Worm (Caenorhabditis elegans) whole organism, L4 larva: ENCODE results near the gene imp-3.

Experiments used
- F49E8.2 ChIP-seq: sonication (generic microtip); optimal IDR thresholded peaks from 2 replicates; lab custom pipeline; 2016; ENCODE audit warnings: missing compliant biosample characterization, mild to moderate bottlenecking, missing genetic modification characterization, borderline replicate concordance
- T20F7.1 ChIP-seq: fragments of 200-800 bp; sonication (Bioruptor generic); optimal IDR thresholded peaks from 2 replicates; lab custom pipeline; 2018; ENCODE audit warnings: mild to moderate bottlenecking, missing genetic modification characterization, missing compliant biosample characterization
- Y105C5A.15 ChIP-seq: fragments of 200-800 bp; sonication (Bioruptor generic); IDR thresholded peaks from 2 replicates; pipeline ENCODE4 v1.3.6; 2022; ENCODE audit warnings: missing genetic modification characterization, missing compliant biosample characterization
- ZK337.2 ChIP-seq: fragments of 200-800 bp; sonication (Bioruptor generic); IDR thresholded peaks from 2 replicates; pipeline ENCODE4 v1.3.6; 2022; ENCODE audit warnings: missing genetic modification reagents, missing genetic modification characterization, missing compliant biosample characterization
- aha-1 ChIP-seq: fragments of 150-350 bp; peaks from one replicate; lab custom pipeline; 2014; ENCODE audit warnings: missing biosample characterization, missing genetic modification characterization
- aly-2 ChIP-seq: sonication (generic microtip); optimal IDR thresholded peaks from 2 replicates; lab custom pipeline; 2018; ENCODE audit warnings: missing biosample characterization, missing genetic modification characterization
- arid-1 ChIP-seq: fragments of 200-800 bp; sonication (Bioruptor generic); conservative IDR thresholded peaks from 2 replicates; pipeline ENCODE4 v1.3.6; 2022; ENCODE audit warnings: missing genetic modification reagents, missing genetic modification characterization, missing compliant biosample characterization
- attf-4 ChIP-seq: sonication (generic microtip); optimal IDR thresholded peaks from 3 replicates; lab custom pipeline; 2017; ENCODE audit warnings: missing biosample characterization, missing genetic modification characterization
- ceh-62 ChIP-seq: sonication (generic microtip); optimal IDR thresholded peaks from 2 replicates; lab custom pipeline; 2017; ENCODE audit warnings: missing biosample characterization, missing genetic modification characterization
- daf-12 ChIP-seq: fragments of 150-350 bp; optimal IDR thresholded peaks from 2 replicates; lab custom pipeline; 2014; ENCODE audit warnings: missing biosample characterization, missing genetic modification reagents, missing genetic modification characterization
- daf-16 ChIP-seq, 3 experiments: sonication (generic microtip); optimal IDR thresholded peaks; 2 replicates each; lab custom pipeline; 2016 to 2017; ENCODE audit warnings: missing genetic modification characterization in 3 of 3, missing genetic modification reagents in 3 of 3, mild to moderate bottlenecking in 2 of 3, missing compliant biosample characterization in 2 of 3, missing biosample characterization in 1 of 3, moderate library complexity in 1 of 3
- daf-19 ChIP-seq: fragments of 200-800 bp; sonication (Bioruptor generic); conservative IDR thresholded peaks from 2 replicates; pipeline ENCODE4 v1.3.6; 2022; ENCODE audit warnings: missing genetic modification characterization, missing compliant biosample characterization
- daf-8 ChIP-seq: fragments of 200-800 bp; sonication (Bioruptor generic); IDR thresholded peaks from 2 replicates; pipeline ENCODE4 v1.3.6; 2022; ENCODE audit warnings: missing genetic modification characterization, missing compliant biosample characterization
- dpl-1 ChIP-seq: fragments of 150-350 bp; optimal IDR thresholded peaks from 2 replicates; lab custom pipeline; 2014; ENCODE audit warnings: missing biosample characterization, missing genetic modification reagents, missing genetic modification characterization
- egl-43 ChIP-seq: fragments of 200-800 bp; sonication (Bioruptor generic); IDR thresholded peaks from 2 replicates; pipeline ENCODE4 v1.3.6; 2022; ENCODE audit warnings: missing genetic modification reagents, missing genetic modification characterization, missing compliant biosample characterization
- fkh-10 ChIP-seq: fragments of 150-350 bp; optimal IDR thresholded peaks from 2 replicates; lab custom pipeline; 2014; ENCODE audit warnings: missing biosample characterization, missing genetic modification reagents, missing genetic modification characterization
- gei-8 ChIP-seq: fragments of 200-800 bp; sonication (Bioruptor generic); optimal IDR thresholded peaks from 2 replicates; lab custom pipeline; 2018; ENCODE audit warnings: mild to moderate bottlenecking, missing genetic modification characterization, missing compliant biosample characterization
- jun-1 ChIP-seq: fragments of 150-350 bp; optimal IDR thresholded peaks from 2 replicates; lab custom pipeline; 2014; ENCODE audit warnings: missing biosample characterization, missing genetic modification reagents, missing genetic modification characterization
- lin-15B ChIP-seq: fragments of 150-350 bp; sonication (generic microtip); optimal IDR thresholded peaks from 3 replicates; lab custom pipeline; 2014; ENCODE audit warnings: missing biosample characterization, missing genetic modification characterization
- lin-38 ChIP-seq: fragments of 200-800 bp; sonication (Bioruptor generic); IDR thresholded peaks from 2 replicates; pipeline ENCODE4 v1.3.6; 2022; ENCODE audit warnings: missing genetic modification reagents, missing genetic modification characterization, missing compliant biosample characterization
- lsy-2 ChIP-seq, 2 experiments: fragments of 150-350 bp in 1 of 2; sonication (generic microtip) in 1 of 2; optimal IDR thresholded peaks; 2 replicates each; lab custom pipeline; 2014 to 2017; ENCODE audit warnings: missing biosample characterization in 2 of 2, missing genetic modification characterization in 2 of 2
- madf-5 ChIP-seq, 2 experiments: fragments of 200-800 bp; sonication (Bioruptor generic); IDR thresholded peaks; 2 replicates each; pipeline ENCODE4 v1.3.6; 2022; ENCODE audit warnings: missing compliant biosample characterization in 2 of 2, missing genetic modification characterization in 2 of 2
- mdt-29 ChIP-seq: fragments of 200-800 bp; sonication (Bioruptor generic); IDR thresholded peaks from 2 replicates; pipeline ENCODE4 v1.3.6; 2022; ENCODE audit warnings: missing genetic modification reagents, missing genetic modification characterization, missing compliant biosample characterization
- mes-2 ChIP-seq: sonication (generic microtip); optimal IDR thresholded peaks from 2 replicates; lab custom pipeline; 2016; ENCODE audit warnings: missing genotype, mild to moderate bottlenecking, missing genetic modification characterization, missing compliant biosample characterization; ENCODE audit not compliant: poor library complexity, severe bottlenecking
- nhr-237 ChIP-seq: sonication (generic microtip); optimal IDR thresholded peaks from 2 replicates; lab custom pipeline; 2017; ENCODE audit warnings: missing biosample characterization, missing genetic modification characterization
- nhr-28 ChIP-seq: fragments of 150-350 bp; optimal IDR thresholded peaks from 2 replicates; lab custom pipeline; 2014; ENCODE audit warnings: missing biosample characterization, missing genetic modification characterization
- nhr-42 ChIP-seq: fragments of 200-800 bp; sonication (Bioruptor generic); IDR thresholded peaks from 2 replicates; pipeline ENCODE4 v1.3.6; 2022; ENCODE audit warnings: missing genetic modification characterization, missing compliant biosample characterization
- nhr-48 ChIP-seq: sonication (generic microtip); optimal IDR thresholded peaks from 2 replicates; lab custom pipeline; 2016; ENCODE audit warnings: mild to moderate bottlenecking, missing genetic modification characterization, missing compliant biosample characterization
- nhr-6 ChIP-seq: fragments of 150-350 bp; optimal IDR thresholded peaks from 2 replicates; lab custom pipeline; 2014; ENCODE audit warnings: missing biosample characterization, missing genetic modification characterization
- nhr-77 ChIP-seq: fragments of 150-350 bp; optimal IDR thresholded peaks from 2 replicates; lab custom pipeline; 2014; ENCODE audit warnings: missing biosample characterization, missing genetic modification characterization
- php-3 ChIP-seq: fragments of 200-800 bp; sonication (Bioruptor generic); IDR thresholded peaks from 2 replicates; pipeline ENCODE4 v1.3.6; 2022; ENCODE audit warnings: missing genetic modification reagents, missing genetic modification characterization, missing compliant biosample characterization
- snpc-1.2 ChIP-seq: fragments of 200-800 bp; sonication (Bioruptor generic); IDR thresholded peaks from 2 replicates; pipeline ENCODE4 v1.3.6; 2022; ENCODE audit warnings: missing genetic modification reagents, missing genetic modification characterization, missing compliant biosample characterization
- snpc-4 ChIP-seq: fragments of 150-350 bp; optimal IDR thresholded peaks from 2 replicates; lab custom pipeline; 2014; ENCODE audit warnings: missing biosample characterization, missing genetic modification characterization
- spr-3 ChIP-seq: fragments of 200-800 bp; sonication (Bioruptor generic); optimal IDR thresholded peaks from 2 replicates; lab custom pipeline; 2018; ENCODE audit warnings: mild to moderate bottlenecking, missing genetic modification characterization, missing compliant biosample characterization
- unc-130 ChIP-seq: sonication (generic microtip); optimal IDR thresholded peaks from 2 replicates; lab custom pipeline; 2016; ENCODE audit warnings: missing genetic modification reagents, missing genetic modification characterization, missing compliant biosample characterization
- unc-39 ChIP-seq: sonication (generic microtip); optimal IDR thresholded peaks from 2 replicates; lab custom pipeline; 2017; ENCODE audit warnings: missing biosample characterization, missing genetic modification characterization
- unc-62 ChIP-seq, 3 experiments: fragments of 150-350 bp in 1 of 3; sonication (generic microtip); optimal IDR thresholded peaks in 2 of 3; peaks in 1 of 3; 1 replicate in 1 of 3; 2 replicates in 2 of 3; lab custom pipeline; 2014 to 2017; ENCODE audit warnings: missing biosample characterization in 3 of 3, missing genetic modification characterization in 3 of 3, missing genetic modification reagents in 3 of 3, missing genotype in 1 of 3
- zip-2 ChIP-seq: fragments of 150-350 bp; optimal IDR thresholded peaks from 2 replicates; lab custom pipeline; 2014; ENCODE audit warnings: missing biosample characterization, missing genetic modification characterization
- ztf-11 ChIP-seq: fragments of 150-350 bp; optimal IDR thresholded peaks from 2 replicates; lab custom pipeline; 2014; ENCODE audit warnings: missing biosample characterization, missing genetic modification characterization

The imp-3 gene

DNA sequence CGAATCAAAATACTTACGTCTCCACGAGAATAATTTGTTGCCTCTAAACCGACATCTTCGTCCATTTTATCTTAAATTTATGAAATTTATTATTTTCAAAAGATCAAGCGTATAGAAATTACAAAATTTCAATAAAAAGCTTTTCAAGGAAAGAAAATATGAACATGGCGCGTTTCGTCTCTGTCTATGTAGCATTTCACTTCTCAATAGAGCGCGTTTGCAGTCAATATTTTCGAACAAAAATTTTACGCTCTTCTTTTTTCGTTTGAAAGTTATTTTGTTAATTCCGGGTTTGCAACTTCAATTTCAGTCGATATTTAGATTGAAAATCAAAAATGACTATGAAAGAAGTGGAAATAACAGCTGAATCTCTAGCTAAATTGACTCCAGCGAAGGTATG is 15.2 kb downstream of the imp-3 start, which contains the start of the genes hcf-1 and swd-2.2:
hcf-1 (minus strand) TSS at position 70 of the 400 bp plus-strand sequence.
swd-2.2 (plus strand) TSS at position 206 of the 400 bp plus-strand sequence.
- TF ChIP-seq dpl-1 (GFP tag; lab: Kevin White, UChicago), result peak; percentile 58
- peak; percentile 22 for TF ChIP-seq nhr-28
- no peak for TF ChIP-seq snpc-1.2
- no peak for TF ChIP-seq madf-5 (GFP tag; IDR thresholded peaks at IDR 0.05; lab: Robert Waterston, UW)
- no peak for TF ChIP-seq spr-3 (GFP tag; lab: Kevin White, UChicago)
- peak; percentile 8 for TF ChIP-seq nhr-77
- no peak for TF ChIP-seq aly-2
- TF ChIP-seq nhr-6 (tag; lab: Kevin White, UChicago), result no peak
- TF ChIP-seq php-3 (GFP tag; lab: Robert Waterston, UW), result no peak
- no peak for TF ChIP-seq unc-130 (GFP tag; lab: Kevin White, UChicago)
- no peak for TF ChIP-seq ZK337.2 (GFP tag; lab: Robert Waterston, UW)
- no peak for TF ChIP-seq attf-4 (tag; lab: Kevin White, UChicago)
- peak; percentile 43 for TF ChIP-seq mes-2 (tag; lab: Kevin White, UChicago)
- no peak for TF ChIP-seq daf-19 (GFP tag; lab: Robert Waterston, UW)
- TF ChIP-seq egl-43 (GFP tag; lab: Robert Waterston, UW), result no peak
- peak; percentile 93 for TF ChIP-seq lin-38 (GFP tag; lab: Robert Waterston, UW)
- no peak for TF ChIP-seq nhr-237 (tag; lab: Kevin White, UChicago)
- TF ChIP-seq Y105C5A.15 (GFP tag; lab: Robert Waterston, UW), result no peak
- TF ChIP-seq ztf-11 (tag; lab: Kevin White, UChicago), result no peak
- no peak for TF ChIP-seq daf-16 (GFP tag; optimal IDR thresholded peaks at IDR 0.05; lab: Kevin White, UChicago)
- TF ChIP-seq daf-16 (tag; optimal IDR thresholded peaks at IDR 0.05; lab: Kevin White, UChicago), result no peak
- TF ChIP-seq lsy-2 (tag; optimal IDR thresholded peaks at IDR 0.05; lab: Kevin White, UChicago), result peak in 1 of 2 experiments; percentile 63
- TF ChIP-seq aha-1 (tag; lab: Kevin White, UChicago), result peak; percentile 50
- no peak for TF ChIP-seq unc-39
- TF ChIP-seq T20F7.1, result peak; percentile 47
- no peak for TF ChIP-seq daf-8 (GFP tag; lab: Robert Waterston, UW)

DNA sequence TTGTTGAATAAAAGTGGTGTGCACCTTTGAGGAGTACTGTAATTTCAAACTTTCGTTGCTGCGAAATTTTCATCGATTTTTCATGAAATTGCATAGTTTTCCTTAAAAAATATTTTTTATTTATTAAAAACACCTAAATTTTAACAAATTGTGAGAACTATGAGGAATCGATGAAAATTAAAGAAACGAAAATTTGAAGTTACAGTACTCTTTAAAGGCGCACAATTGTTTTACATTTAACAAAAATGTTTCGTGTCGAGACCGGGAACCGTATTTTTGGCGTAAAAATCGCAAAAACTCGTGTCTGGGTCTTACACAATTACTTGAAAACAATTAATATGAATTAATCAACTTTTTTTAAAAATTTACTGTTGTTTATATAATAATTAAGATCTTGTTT is 19.3 kb downstream of the imp-3 start, which contains the start of gene rdl-1:
rdl-1 (minus strand) TSS at position 101 of the 400 bp plus-strand sequence.
- TF ChIP-seq daf-19 (GFP tag; lab: Robert Waterston, UW), result no peak
- TF ChIP-seq dpl-1 (GFP tag; lab: Kevin White, UChicago), result no peak
- TF ChIP-seq zip-2 (tag; lab: Kevin White, UChicago), result no peak
- TF ChIP-seq daf-12 (tag; lab: Kevin White, UChicago), result no peak
- TF ChIP-seq gei-8 (GFP tag; lab: Kevin White, UChicago), result no peak
- TF ChIP-seq ceh-62, result no peak
- no peak for TF ChIP-seq snpc-4
- TF ChIP-seq fkh-10 (GFP tag; lab: Kevin White, UChicago), result no peak
- TF ChIP-seq mdt-29 (GFP tag; lab: Robert Waterston, UW), result no peak
- TF ChIP-seq lin-15B (tag; lab: Kevin White, UChicago), result no peak
- no peak for TF ChIP-seq nhr-237 (tag; lab: Kevin White, UChicago)
- no peak for TF ChIP-seq jun-1 (tag; lab: Kevin White, UChicago)
- TF ChIP-seq, all 104 proteins: peak for 0

DNA sequence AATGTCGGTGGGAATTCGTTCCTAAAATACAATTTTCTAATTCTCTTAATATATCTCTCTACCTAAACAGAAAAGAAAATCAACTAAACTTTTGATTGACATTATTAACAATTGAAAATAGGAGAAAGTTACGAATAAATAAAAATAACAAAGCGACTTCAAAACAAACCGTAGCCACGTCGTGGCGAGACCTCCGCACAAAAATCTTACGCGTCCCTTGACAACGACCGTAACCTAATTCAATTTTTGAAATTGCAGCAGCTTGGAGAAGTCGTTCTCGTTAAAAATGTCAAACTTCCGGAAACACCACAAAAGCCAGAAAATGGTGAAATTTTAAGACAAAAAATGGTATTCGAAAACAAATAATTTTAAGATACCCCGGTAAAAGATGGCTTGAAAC is 25.1 kb downstream of the imp-3 start:
- TF ChIP-seq Y105C5A.15 (GFP tag; lab: Robert Waterston, UW) (no peak), lin-38 (GFP tag; lab: Robert Waterston, UW) (0 out of 2 replicates have a peak, but pooled peaks have one; percentile 5), nhr-48 (no peak), unc-62 (GFP tag; optimal IDR thresholded peaks at IDR 0.05 in 1 of 2; lab: Kevin White, UChicago) (peak in 1 of 2 experiments; percentile 73), unc-62 (tag; optimal IDR thresholded peaks at IDR 0.05; lab: Kevin White, UChicago) (no peak), snpc-1.2 (peak; percentile 67; the same call in 1 of the 2 replicates), arid-1 (GFP tag; lab: Robert Waterston, UW) (no peak), nhr-42 (GFP tag; lab: Robert Waterston, UW) (no peak), F49E8.2 (tag; lab: Kevin White, UChicago) (no peak), lsy-2 (tag; optimal IDR thresholded peaks at IDR 0.05; lab: Kevin White, UChicago) (no peak)
